Fruit fly (Drosophila melanogaster): ENCODE results near the gene Trmt61.

Trmt61 gene

DNA sequence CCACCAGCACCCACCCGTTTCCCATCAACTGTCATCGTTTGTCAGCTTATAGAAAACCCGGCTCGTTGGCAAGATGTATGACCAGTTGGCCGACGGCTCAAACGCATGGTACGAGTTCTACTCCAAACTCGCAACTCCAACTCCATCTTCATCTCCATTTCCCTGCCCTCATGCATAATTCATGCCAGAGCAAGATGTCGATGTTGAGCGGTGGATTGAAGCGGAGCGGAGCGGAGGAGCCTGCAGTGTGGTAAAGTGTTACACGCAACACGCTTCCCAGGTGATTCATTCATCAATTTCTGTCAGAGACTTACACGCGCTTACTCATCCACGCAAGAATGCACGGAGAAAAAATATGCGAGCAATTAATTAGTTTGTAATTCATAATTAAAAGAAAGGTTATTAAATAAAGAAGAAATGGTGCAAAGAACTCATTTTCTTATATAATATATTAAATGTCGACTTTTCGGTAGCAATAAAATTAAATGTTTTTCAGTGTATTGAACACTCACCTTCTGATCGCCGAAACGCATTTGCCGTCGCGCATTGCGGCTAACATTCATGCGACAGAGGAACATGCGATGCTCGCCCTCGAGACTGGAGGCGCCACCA lies 22.2 kb downstream of the Trmt61 start (continued):
- TF ChIP-seq CG12219 (GFP tag; optimal IDR thresholded peaks at IDR 0.05) (peak; percentile 28), CG15269 (tag; optimal IDR thresholded peaks at IDR 0.05) (peak; percentile 48), phol (tag; optimal IDR thresholded peaks at IDR 0.05) (peak; percentile 73), NK7.1 (GFP tag; optimal IDR thresholded peaks at IDR 0.05) (no peak), vvl (GFP tag; IDR thresholded peaks at IDR 0.05) (peak; percentile 95), CG8281 (tag; optimal IDR thresholded peaks at IDR 0.05) (no peak), chm (GFP tag; IDR thresholded peaks at IDR 0.05) (no peak), CG1647 (GFP tag; optimal IDR thresholded peaks at IDR 0.05) (peak; percentile 4), sob (GFP tag; IDR thresholded peaks at IDR 0.05) (peak; percentile 36; the same call in 1 of the 2 replicates), pfk (GFP tag; optimal IDR thresholded peaks at IDR 0.05) (no peak), vnd (GFP tag; IDR thresholded peaks at IDR 0.05; ENCODE audit: partially characterized antibody) (no peak), Sox100B (GFP tag; optimal IDR thresholded peaks at IDR 0.05) (peak; percentile 56), CG33557 (GFP tag; optimal IDR thresholded peaks at IDR 0.05) (peak; percentile 23), Sin3A (optimal IDR thresholded peaks at IDR 0.05) (no peak), pita (GFP tag; optimal IDR thresholded peaks at IDR 0.05) (no peak), repo (GFP tag; optimal IDR thresholded peaks at IDR 0.05) (no peak), ewg (GFP tag; optimal IDR thresholded peaks at IDR 0.05) (peak; percentile 23), CG2875 (GFP tag; optimal IDR thresholded peaks at IDR 0.05) (peak; percentile 19), seq (GFP tag; IDR thresholded peaks at IDR 0.05) (peak; percentile 55; the same call in 1 of the 2 replicates), lov (optimal IDR thresholded peaks at IDR 0.05) (no peak), lov (GFP tag; IDR thresholded peaks at IDR 0.05) (no peak), Lpt (GFP tag; optimal IDR thresholded peaks at IDR 0.05) (no peak), CG7372 (GFP tag; IDR thresholded peaks at IDR 0.05) (0 out of 2 replicates have a peak, but pooled peaks have one; percentile 8), ci (GFP tag; IDR thresholded peaks at IDR 0.05) (peak; percentile 77), CG1603 (tag; optimal IDR thresholded peaks at IDR 0.05) (peak; percentile 51), CG6689 (GFP tag; IDR thresholded peaks at IDR 0.05) (peak; percentile 46; the same call in 1 of the 2 replicates), CG2129 (GFP tag; IDR thresholded peaks at IDR 0.05; ENCODE audit: partially characterized antibody) (no peak), oc (tag; optimal IDR thresholded peaks at IDR 0.05) (peak; percentile 58), jumu (GFP tag; optimal IDR thresholded peaks at IDR 0.05) (no peak), chif (GFP tag; optimal IDR thresholded peaks at IDR 0.05) (peak in 1 of 2 experiments; percentile 30), dysf (GFP tag; IDR thresholded peaks at IDR 0.05) (peak; percentile 78), CG14014 (GFP tag; IDR thresholded peaks at IDR 0.05) (0 out of 2 replicates have a peak, but pooled peaks have one; percentile 44), CG1602 (GFP tag; optimal IDR thresholded peaks at IDR 0.05) (peak; percentile 32), wek (GFP tag; optimal IDR thresholded peaks at IDR 0.05) (no peak), Bdp1 (GFP tag; optimal IDR thresholded peaks at IDR 0.05) (peak; percentile 2), tio (GFP tag; optimal IDR thresholded peaks at IDR 0.05) (peak; percentile 24)

DNA sequence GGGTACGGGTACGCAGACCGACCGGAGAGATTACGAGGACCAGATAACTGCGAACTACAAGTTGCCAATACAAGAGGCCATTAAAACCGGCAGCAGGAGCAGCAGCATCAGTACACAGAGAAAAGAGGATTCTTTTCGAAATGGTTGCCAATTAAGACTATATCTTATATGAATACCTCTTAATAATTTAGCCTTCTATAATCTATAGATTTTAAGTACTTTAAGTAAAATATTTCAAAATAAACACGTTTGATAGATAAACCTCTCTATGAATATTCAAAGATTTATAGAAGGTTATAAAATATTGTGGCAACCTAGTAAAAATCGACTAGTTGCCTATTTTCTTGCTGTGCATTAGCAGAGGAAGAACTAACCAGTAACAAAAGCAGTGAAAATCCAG lies 36.3 kb downstream of the Trmt61 start:
- TF ChIP-seq Max (GFP tag; optimal IDR thresholded peaks at IDR 0.05) = no peak
- no peak for TF ChIP-seq toy (GFP tag; IDR thresholded peaks at IDR 0.05)
- no peak for TF ChIP-seq CG17385 (GFP tag; optimal IDR thresholded peaks at IDR 0.05)
- no peak for TF ChIP-seq Nf-YA (GFP tag; IDR thresholded peaks at IDR 0.05)
- no peak for TF ChIP-seq sug (tag; optimal IDR thresholded peaks at IDR 0.05)
- no peak for TF ChIP-seq onecut (GFP tag; IDR thresholded peaks at IDR 0.05)
- no peak for TF ChIP-seq sd (tag; optimal IDR thresholded peaks at IDR 0.05)
- no peak for TF ChIP-seq dm (GFP tag; optimal IDR thresholded peaks at IDR 0.05)
- no peak for TF ChIP-seq CG15514 (GFP tag; optimal IDR thresholded peaks at IDR 0.05)
- no peak for TF ChIP-seq CG8765 (GFP tag; IDR thresholded peaks at IDR 0.05)
- TF ChIP-seq CG11247 (GFP tag; IDR thresholded peaks at IDR 0.05) = no peak
- TF ChIP-seq psq (GFP tag; optimal IDR thresholded peaks at IDR 0.05) = no peak
- TF ChIP-seq CkIIα-i1 (GFP tag; IDR thresholded peaks at IDR 0.05) = no peak
- TF ChIP-seq CG6765 (GFP tag; optimal IDR thresholded peaks at IDR 0.05) = no peak
- TF ChIP-seq Gug (GFP tag; IDR thresholded peaks at IDR 0.05) = no peak
- no peak for TF ChIP-seq CG34422 (GFP tag; IDR thresholded peaks at IDR 0.05)
